Worm (Caenorhabditis elegans): ENCODE results near the gene F35E8.1.

ce11 chrV:15880033-15880432, 25.4 kb downstream of the F35E8.1 start:
- TF ChIP-seq lin-11 (tag; optimal IDR thresholded peaks at IDR 0.05) (no peak), mec-3 (tag; optimal IDR thresholded peaks at IDR 0.05; ENCODE audit: borderline replicate concordance) (no peak), madf-2 (tag; optimal IDR thresholded peaks at IDR 0.05) (no peak), ama-1 (optimal IDR thresholded peaks at IDR 0.05) (no peak), ceh-9 (tag; optimal IDR thresholded peaks at IDR 0.05) (no peak), pha-4 (tag; optimal IDR thresholded peaks at IDR 0.05) (no peak), ceh-2 (tag; optimal IDR thresholded peaks at IDR 0.05) (no peak), unc-55 (GFP tag; optimal IDR thresholded peaks at IDR 0.05) (no peak), pag-3 (tag; optimal IDR thresholded peaks at IDR 0.05; ENCODE audit: borderline replicate concordance) (no peak), elt-2 (tag; optimal IDR thresholded peaks at IDR 0.05) (no peak), ttx-3 (tag; optimal IDR thresholded peaks at IDR 0.05) (no peak), sox-2 (GFP tag; IDR thresholded peaks at IDR 0.05) (no peak), ahr-1 (tag; optimal IDR thresholded peaks at IDR 0.05) (no peak), dmd-4 (tag; optimal IDR thresholded peaks at IDR 0.05; ENCODE audit: borderline replicate concordance) (no peak)
